Fruit fly (Drosophila melanogaster) whole organism, wandering third instar larva: ENCODE results near the gene Als2.

Source experiments
- h ChIP-seq: fragments of 200-800 bp; sonication (Bioruptor generic); optimal IDR thresholded peaks from 3 replicates; lab custom pipeline; 2016; ENCODE audit warnings: missing biosample characterization, mild to moderate bottlenecking, missing genetic modification characterization
- lola ChIP-seq: fragments of >200 bp; optimal IDR thresholded peaks from 2 replicates; lab custom pipeline; 2017; ENCODE audit warnings: missing biosample characterization, missing genetic modification characterization
- pan ChIP-seq: fragments of >200 bp; optimal IDR thresholded peaks from 2 replicates; lab custom pipeline; 2017
- psq ChIP-seq: fragments of 200-800 bp; sonication (Bioruptor generic); optimal IDR thresholded peaks from 3 replicates; lab custom pipeline; 2017; ENCODE audit warnings: missing biosample characterization, mild to moderate bottlenecking, missing genetic modification characterization, moderate library complexity

- TF ChIP-seq lola (GFP tag; lab: Kevin White, UChicago) (no peak), h (GFP tag; lab: Kevin White, UChicago) (no peak), pan (lab: Kevin White, UChicago) (no peak), psq (GFP tag; lab: Kevin White, UChicago) (no peak)
Measured at dm6 chr3L:21679687-21680086, at the start of gene Als2, which contains the start of gene CG11248.
